Fruit fly (Drosophila melanogaster) whole organism, embryonic: ENCODE results near the gene wb.

ENCODE experiments used
- Atf-2 ChIP-seq: fragments of 200-800 bp; sonication (Bioruptor generic); optimal IDR thresholded peaks from 2 replicates; lab custom pipeline; 2016; ENCODE audit warnings: missing biosample characterization, missing genetic modification characterization
- Bgb ChIP-seq: fragments of 200-800 bp; sonication (Bioruptor generic); IDR thresholded peaks from 2 replicates; pipeline ENCODE4 v1.3.6; 2022; ENCODE audit warnings: missing biosample characterization, missing genetic modification characterization; ENCODE audit not compliant: partially characterized antibody
- CG11085 ChIP-seq: fragments of 200-800 bp; sonication (Bioruptor generic); IDR thresholded peaks from 2 replicates; pipeline ENCODE4 v1.3.6; 2022; ENCODE audit warnings: missing biosample characterization, missing genetic modification characterization
- CG11696 ChIP-seq: fragments of 200-800 bp; sonication (Bioruptor generic); IDR thresholded peaks from 2 replicates; pipeline ENCODE4 v1.3.6; 2022; ENCODE audit warnings: missing biosample characterization, missing genetic modification characterization
- CG12659 ChIP-seq: fragments of 200-800 bp; sonication (Bioruptor generic); optimal IDR thresholded peaks from 3 replicates; lab custom pipeline; 2017; ENCODE audit warnings: mild to moderate bottlenecking, missing biosample characterization, missing genetic modification reagents, missing genetic modification characterization
- CG14710 ChIP-seq: fragments of 200-800 bp; sonication (Bioruptor generic); optimal IDR thresholded peaks from 3 replicates; lab custom pipeline; 2019; ENCODE audit warnings: missing biosample characterization, mild to moderate bottlenecking, missing genetic modification characterization, moderate library complexity
- CG1647 ChIP-seq: fragments of 200-800 bp; sonication (Bioruptor generic); optimal IDR thresholded peaks from 3 replicates; lab custom pipeline; 2016; ENCODE audit warnings: missing biosample characterization, missing genetic modification characterization
- CG2712 ChIP-seq: fragments of 200-800 bp; optimal IDR thresholded peaks from 3 replicates; lab custom pipeline; 2019; ENCODE audit warnings: missing biosample characterization, mild to moderate bottlenecking, missing genetic modification characterization, moderate library complexity
- CG30403 ChIP-seq: fragments of 200-800 bp; sonication (Bioruptor generic); optimal IDR thresholded peaks from 3 replicates; lab custom pipeline; 2016; ENCODE audit warnings: missing biosample characterization, missing genetic modification characterization
- CG31388 ChIP-seq: fragments of 200-800 bp; sonication (Bioruptor generic); optimal IDR thresholded peaks from 2 replicates; lab custom pipeline; 2016; ENCODE audit warnings: missing biosample characterization, missing genetic modification characterization
- CG3726 ChIP-seq: fragments of 200-800 bp; sonication (Bioruptor generic); IDR thresholded peaks from 3 replicates; pipeline ENCODE4, ENCODE4 v1.3.6; 2022; ENCODE audit warnings: missing biosample characterization, missing genetic modification characterization
- CG6689 ChIP-seq: fragments of 200-800 bp; sonication (Bioruptor generic); IDR thresholded peaks from 2 replicates; pipeline ENCODE4 v1.3.6; 2022; ENCODE audit warnings: missing biosample characterization, missing genetic modification characterization
- CG6813 ChIP-seq: fragments of 200-800 bp; sonication (Bioruptor generic); optimal IDR thresholded peaks from 2 replicates; lab custom pipeline; 2017; ENCODE audit warnings: missing biosample characterization, missing genetic modification characterization, mild to moderate bottlenecking, moderate library complexity, missing genetic modification reagents
- CG7271 ChIP-seq: fragments of 200-800 bp; sonication (Bioruptor generic); optimal IDR thresholded peaks from 2 replicates; lab custom pipeline; 2018; ENCODE audit warnings: missing biosample characterization, mild to moderate bottlenecking, missing genetic modification characterization, moderate library complexity
- CG7372 ChIP-seq: fragments of 200-800 bp; sonication (Bioruptor generic); IDR thresholded peaks from 2 replicates; pipeline ENCODE4 v1.3.6; 2022; ENCODE audit warnings: missing biosample characterization, missing genetic modification characterization
- CG8359 ChIP-seq: fragments of 200-800 bp; sonication (Bioruptor generic); optimal IDR thresholded peaks from 2 replicates; lab custom pipeline; 2017; ENCODE audit warnings: missing biosample characterization, mild to moderate bottlenecking, missing genetic modification characterization, borderline replicate concordance
- CHES-1-like ChIP-seq: fragments of 200-800 bp; sonication (Bioruptor generic); optimal IDR thresholded peaks from 2 replicates; lab custom pipeline; 2016; ENCODE audit warnings: missing biosample characterization, missing genetic modification characterization
- D19A ChIP-seq: fragments of 200-800 bp; optimal IDR thresholded peaks from 3 replicates; lab custom pipeline; 2019; ENCODE audit warnings: missing biosample characterization, mild to moderate bottlenecking, missing genetic modification characterization, moderate library complexity
- Dip2 ChIP-seq: fragments of 200-800 bp; sonication (Bioruptor generic); IDR thresholded peaks from 2 replicates; pipeline ENCODE4 v1.3.6; 2022; ENCODE audit warnings: missing biosample characterization, missing genetic modification characterization
- E2f2 ChIP-seq: fragments of 200-800 bp; sonication (Bioruptor generic); IDR thresholded peaks from 2 replicates; pipeline ENCODE4 v1.3.6; 2022; ENCODE audit warnings: missing biosample characterization, missing genetic modification characterization
- ERR ChIP-seq: fragments of 200-800 bp; sonication (Bioruptor generic); optimal IDR thresholded peaks from 2 replicates; lab custom pipeline; 2016; ENCODE audit warnings: missing biosample characterization, missing genetic modification characterization
- Gug ChIP-seq: fragments of 200-800 bp; sonication (Bioruptor generic); IDR thresholded peaks from 4 replicates; pipeline ENCODE4 v1.3.6; 2022; ENCODE audit warnings: missing biosample characterization, missing genetic modification characterization
- Jarid2 ChIP-seq: fragments of 200-800 bp; sonication (Bioruptor generic); optimal IDR thresholded peaks from 3 replicates; lab custom pipeline; 2017; ENCODE audit warnings: mild to moderate bottlenecking, missing biosample characterization, missing genetic modification reagents, missing genetic modification characterization
- Neu2 ChIP-seq: fragments of 200-800 bp; sonication (Bioruptor generic); optimal IDR thresholded peaks from 3 replicates; lab custom pipeline; 2016; ENCODE audit warnings: missing biosample characterization, missing genetic modification characterization, borderline replicate concordance
- NfI ChIP-seq: fragments of 200-800 bp; sonication (Bioruptor generic); optimal IDR thresholded peaks from 3 replicates; lab custom pipeline; 2018; ENCODE audit warnings: missing biosample characterization, mild to moderate bottlenecking, missing genetic modification characterization, moderate library complexity
- Rfx ChIP-seq: fragments of 200-800 bp; sonication (Bioruptor generic); IDR thresholded peaks from 2 replicates; pipeline ENCODE4 v1.3.6; 2022; ENCODE audit warnings: missing biosample characterization, missing genetic modification characterization
- Scr ChIP-seq: fragments of 200-800 bp; sonication (Bioruptor generic); IDR thresholded peaks from 2 replicates; pipeline ENCODE4 v1.3.6; 2022; ENCODE audit warnings: missing biosample characterization, missing genetic modification characterization; ENCODE audit not compliant: partially characterized antibody
- Sry-β ChIP-seq: fragments of 200-800 bp; sonication (Bioruptor generic); optimal IDR thresholded peaks from 2 replicates; lab custom pipeline; 2018; ENCODE audit warnings: missing biosample characterization, mild to moderate bottlenecking, missing genetic modification characterization, moderate library complexity
- ac ChIP-seq: fragments of 200-800 bp; sonication (Bioruptor generic); optimal IDR thresholded peaks from 3 replicates; lab custom pipeline; 2017; ENCODE audit warnings: missing biosample characterization, mild to moderate bottlenecking, missing genetic modification characterization
- cato ChIP-seq: fragments of 200-800 bp; sonication (Bioruptor generic); optimal IDR thresholded peaks from 2 replicates; lab custom pipeline; 2016; ENCODE audit warnings: missing biosample characterization, missing genetic modification characterization, borderline replicate concordance
- chinmo ChIP-seq: fragments of 200-800 bp; sonication (Bioruptor generic); IDR thresholded peaks from 4 replicates; pipeline ENCODE4 v1.3.6; 2022; ENCODE audit warnings: missing biosample characterization, missing genetic modification characterization; ENCODE audit not compliant: partially characterized antibody
- chm ChIP-seq: fragments of 200-800 bp; sonication (Bioruptor generic); IDR thresholded peaks from 2 replicates; pipeline ENCODE4 v1.3.6; 2022; ENCODE audit warnings: missing biosample characterization, missing genetic modification characterization
- chn ChIP-seq: fragments of 200-800 bp; sonication (Bioruptor generic); optimal IDR thresholded peaks from 2 replicates; lab custom pipeline; 2016; ENCODE audit warnings: missing biosample characterization, missing genetic modification characterization
- da ChIP-seq: fragments of 200-800 bp; sonication (Bioruptor generic); optimal IDR thresholded peaks from 2 replicates; lab custom pipeline; 2016; ENCODE audit warnings: missing biosample characterization, missing genetic modification characterization
- fd96Cb ChIP-seq: fragments of 200-800 bp; sonication (Bioruptor generic); optimal IDR thresholded peaks from 2 replicates; lab custom pipeline; 2018; ENCODE audit warnings: missing biosample characterization, mild to moderate bottlenecking, missing genetic modification characterization, moderate library complexity
- hkb ChIP-seq, 2 experiments: fragments of 200-800 bp in 1 of 2; fragments of >200 bp in 1 of 2; sonication (Bioruptor generic) in 1 of 2; IDR thresholded peaks in 1 of 2; optimal IDR thresholded peaks in 1 of 2; 2 replicates each; pipeline versions ENCODE4 v1.3.6 to Lab custom; 2017 to 2022; ENCODE audit warnings: missing biosample characterization in 1 of 2, missing genetic modification characterization in 1 of 2
- jing ChIP-seq: fragments of 200-800 bp; sonication (Bioruptor generic); optimal IDR thresholded peaks from 2 replicates; lab custom pipeline; 2018; ENCODE audit warnings: missing biosample characterization, mild to moderate bottlenecking, missing genetic modification characterization
- kah ChIP-seq: fragments of 200-800 bp; sonication (Bioruptor generic); optimal IDR thresholded peaks from 2 replicates; lab custom pipeline; 2018; ENCODE audit warnings: missing biosample characterization, mild to moderate bottlenecking, missing genetic modification characterization
- maf-S ChIP-seq: fragments of 200-800 bp; sonication (Bioruptor generic); optimal IDR thresholded peaks from 2 replicates; lab custom pipeline; 2016; ENCODE audit warnings: missing biosample characterization, missing genetic modification characterization
- mld ChIP-seq: fragments of 200-800 bp; sonication (Bioruptor generic); IDR thresholded peaks from 3 replicates; pipeline ENCODE4 v1.3.6; 2022; ENCODE audit warnings: missing biosample characterization, missing genetic modification characterization; ENCODE audit not compliant: partially characterized antibody
- nerfin-1 ChIP-seq: fragments of 200-800 bp; sonication (Bioruptor generic); optimal IDR thresholded peaks from 3 replicates; lab custom pipeline; 2019; ENCODE audit warnings: missing biosample characterization, mild to moderate bottlenecking, missing genetic modification characterization, moderate library complexity
- org-1 ChIP-seq: fragments of 200-800 bp; sonication (Bioruptor generic); optimal IDR thresholded peaks from 2 replicates; lab custom pipeline; 2017; ENCODE audit warnings: missing biosample characterization, missing genetic modification characterization
- peb ChIP-seq: fragments of 200-800 bp; sonication (Bioruptor generic); IDR thresholded peaks from 2 replicates; pipeline ENCODE4 v1.3.6; 2022; ENCODE audit warnings: missing biosample characterization, missing genetic modification characterization
- pum ChIP-seq: fragments of 200-800 bp; sonication (Bioruptor generic); optimal IDR thresholded peaks from 2 replicates; lab custom pipeline; 2016; ENCODE audit warnings: missing biosample characterization, missing genetic modification characterization
- row ChIP-seq: fragments of 200-800 bp; sonication (Bioruptor generic); IDR thresholded peaks from 3 replicates; pipeline ENCODE4 v1.3.6; 2022; ENCODE audit warnings: missing biosample characterization, missing genetic modification characterization
- sens-2 ChIP-seq: fragments of 200-800 bp; sonication (Bioruptor generic); IDR thresholded peaks from 2 replicates; pipeline ENCODE4 v1.3.6; 2022; ENCODE audit warnings: missing biosample characterization, missing genetic modification characterization
- wor ChIP-seq: fragments of 200-800 bp; sonication (Bioruptor generic); IDR thresholded peaks from 2 replicates; pipeline ENCODE4 v1.3.6; 2022; ENCODE audit warnings: missing biosample characterization, missing genetic modification characterization
- zen2 ChIP-seq: fragments of 200-800 bp; sonication (Bioruptor generic); IDR thresholded peaks from 3 replicates; pipeline ENCODE4 v1.3.6; 2022; ENCODE audit warnings: missing biosample characterization, missing genetic modification characterization; ENCODE audit not compliant: partially characterized antibody

Gene wb

DNA sequence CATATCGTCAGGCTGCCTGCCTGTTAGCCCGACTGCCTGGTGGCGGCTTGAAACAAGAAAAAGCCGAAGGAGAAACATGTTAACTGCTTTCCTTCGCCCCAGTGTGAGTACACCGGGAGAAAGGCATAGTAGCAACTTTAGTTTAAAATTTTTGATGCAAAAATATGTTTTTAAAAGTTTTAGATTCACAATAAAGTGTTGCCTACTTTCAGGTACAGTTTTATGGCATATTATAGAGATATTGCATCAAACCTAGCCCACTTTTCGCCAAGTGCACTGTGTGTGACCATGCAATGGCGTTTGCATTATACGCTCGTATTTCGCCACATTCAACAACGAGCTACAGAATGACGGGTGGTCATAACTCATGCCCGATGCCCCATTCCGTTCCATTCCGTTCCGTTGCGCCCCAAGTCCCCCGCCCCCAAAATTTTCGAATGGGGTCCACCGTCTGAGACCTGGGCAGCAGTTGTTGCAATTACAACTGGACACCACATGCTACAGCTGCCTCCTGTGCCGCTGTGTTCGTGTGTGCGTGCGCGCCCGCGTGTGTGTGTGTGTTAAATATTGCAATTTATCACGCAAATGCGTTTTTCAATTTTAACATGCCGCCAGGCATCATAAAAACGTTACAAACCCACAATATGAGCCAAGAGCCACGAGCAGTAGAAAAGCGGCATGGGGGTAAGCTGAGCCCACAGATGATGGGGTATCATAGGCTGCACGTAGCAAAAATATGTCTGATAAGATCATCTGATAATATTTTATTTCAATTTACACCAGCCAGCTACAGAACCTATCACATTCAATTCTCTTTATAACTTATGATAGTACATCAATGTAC, 107.3 kb downstream of the wb start (continued):
- TF ChIP-seq Scr (no peak), mld (GFP tag; lab: Robert Waterston, UW) (no peak), chm (GFP tag; lab: Robert Waterston, UW) (no peak), CG6689 (GFP tag; lab: Robert Waterston, UW) (no peak), CG31388 (GFP tag; lab: Kevin White, UChicago) (no peak), Sry-β (GFP tag; lab: Kevin White, UChicago) (no peak), CG3726 (GFP tag; lab: Robert Waterston, UW) (no peak), CG8359 (GFP tag; lab: Kevin White, UChicago) (no peak), NfI (GFP tag; lab: Kevin White, UChicago) (no peak), kah (no peak), Rfx (no peak), CG6813 (GFP tag; lab: Kevin White, UChicago) (no peak), maf-S (GFP tag; lab: Kevin White, UChicago) (no peak), org-1 (no peak), CG14710 (peak; percentile 24), ERR (GFP tag; lab: Kevin White, UChicago) (no peak), Atf-2 (GFP tag; lab: Kevin White, UChicago) (peak; percentile 13), CG7372 (GFP tag; lab: Robert Waterston, UW) (no peak), cato (peak; percentile 35), row (GFP tag; lab: Robert Waterston, UW) (peak; percentile 53; the same call in 2 of the 3 replicates), CG2712 (tag; lab: Kevin White, UChicago) (peak; percentile 52), Dip2 (GFP tag; lab: Robert Waterston, UW) (no peak), CG7271 (tag; lab: Kevin White, UChicago) (peak; percentile 57), CG11696 (peak; percentile 16; the same call in 1 of the 2 replicates), D19A (tag; lab: Kevin White, UChicago) (no peak), Gug (no peak), chn (GFP tag; lab: Kevin White, UChicago) (no peak), nerfin-1 (tag; lab: Kevin White, UChicago) (no peak), CG1647 (GFP tag; lab: Kevin White, UChicago) (no peak), ac (no peak), da (no peak), peb (GFP tag; lab: Robert Waterston, UW) (no peak), CG12659 (GFP tag; lab: Kevin White, UChicago) (no peak), Jarid2 (GFP tag; lab: Kevin White, UChicago) (peak; percentile 25), pum (no peak), sens-2 (GFP tag; lab: Robert Waterston, UW) (no peak), hkb (optimal IDR thresholded peaks at IDR 0.05; lab: Kevin White, UChicago) (no peak), hkb (GFP tag; IDR thresholded peaks at IDR 0.05; lab: Robert Waterston, UW) (0 out of 2 replicates have a peak, but pooled peaks have one; percentile 27), CG30403 (GFP tag; lab: Kevin White, UChicago) (peak; percentile 28), chinmo (GFP tag; lab: Robert Waterston, UW) (0 out of 4 replicates have a peak, but pooled peaks have one; percentile 8), E2f2 (no peak), Bgb (GFP tag; lab: Robert Waterston, UW) (no peak), CHES-1-like (GFP tag; lab: Kevin White, UChicago) (no peak), zen2 (GFP tag; lab: Robert Waterston, UW) (no peak), wor (GFP tag; lab: Robert Waterston, UW) (no peak), Neu2 (GFP tag; lab: Kevin White, UChicago) (no peak), fd96Cb (tag; lab: Kevin White, UChicago) (peak; percentile 41), CG11085 (no peak), jing (GFP tag; lab: Kevin White, UChicago) (peak; percentile 38)
